Worm (Caenorhabditis elegans) whole organism, L4 larva: Measurements from ENCODE around the gene cls-2.

ENCODE experiments used
- ceh-82 ChIP-seq: sonication (generic microtip); optimal IDR thresholded peaks from 2 replicates; lab custom pipeline; 2017; ENCODE audit warnings: missing biosample characterization, missing genetic modification characterization
- lim-7 ChIP-seq: fragments of 200-800 bp; sonication (Bioruptor generic); IDR thresholded peaks from 2 replicates; pipeline ENCODE4 v1.3.6; 2022; ENCODE audit warnings: missing genetic modification characterization, missing compliant biosample characterization
- lin-15B ChIP-seq: fragments of 150-350 bp; sonication (generic microtip); optimal IDR thresholded peaks from 3 replicates; lab custom pipeline; 2014; ENCODE audit warnings: missing biosample characterization, missing genetic modification characterization
- madf-5 ChIP-seq, 2 experiments: fragments of 200-800 bp; sonication (Bioruptor generic); IDR thresholded peaks; 2 replicates each; pipeline ENCODE4 v1.3.6; 2022; ENCODE audit warnings: missing compliant biosample characterization in 2 of 2, missing genetic modification characterization in 2 of 2
- nhr-28 ChIP-seq: fragments of 150-350 bp; optimal IDR thresholded peaks from 2 replicates; lab custom pipeline; 2014; ENCODE audit warnings: missing biosample characterization, missing genetic modification characterization
- rbr-2 ChIP-seq: sonication (generic microtip); optimal IDR thresholded peaks from 2 replicates; lab custom pipeline; 2016; ENCODE audit warnings: missing genotype, missing genetic modification characterization, missing compliant biosample characterization
- snpc-4 ChIP-seq: fragments of 150-350 bp; optimal IDR thresholded peaks from 2 replicates; lab custom pipeline; 2014; ENCODE audit warnings: missing biosample characterization, missing genetic modification characterization
- tra-1 ChIP-seq: fragments of 200-800 bp; sonication (Bioruptor generic); IDR thresholded peaks from 2 replicates; pipeline ENCODE4 v1.3.6; 2022; ENCODE audit warnings: missing genetic modification reagents, missing genetic modification characterization, missing compliant biosample characterization
- zip-11 ChIP-seq: fragments of 200-800 bp; sonication (Bioruptor generic); IDR thresholded peaks from 2 replicates; pipeline ENCODE4 v1.3.6; 2022; ENCODE audit warnings: missing genetic modification characterization, missing compliant biosample characterization

ce11 chrIII:9069712-9070111 is 14.9 kb downstream of the cls-2 start:
- TF ChIP-seq nhr-28 (tag; lab: Kevin White, UChicago) = no peak
- no peak for TF ChIP-seq ceh-82 (tag; lab: Kevin White, UChicago)
- no peak for TF ChIP-seq lin-15B (tag; lab: Kevin White, UChicago)
- no peak for TF ChIP-seq zip-11
- TF ChIP-seq tra-1 = no peak
- TF ChIP-seq madf-5 (GFP tag; IDR thresholded peaks at IDR 0.05; lab: Robert Waterston, UW) = no peak
- no peak for TF ChIP-seq lim-7 (GFP tag; lab: Robert Waterston, UW)
- TF ChIP-seq rbr-2 (tag; lab: Kevin White, UChicago) = no peak
- no peak for TF ChIP-seq snpc-4 (tag; lab: Kevin White, UChicago)
